Worm (Caenorhabditis elegans) whole organism, L3 larva: ENCODE results near the gene ugt-13.

ENCODE experiments used
- aly-2 ChIP-seq: fragments of 150-350 bp; optimal IDR thresholded peaks from 2 replicates; lab custom pipeline; 2014; ENCODE audit warnings: missing biosample characterization, missing genetic modification characterization
- ama-1 ChIP-seq: fragments of 150-350 bp; optimal IDR thresholded peaks from 2 replicates; lab custom pipeline; 2018
- elt-3 ChIP-seq, 3 experiments: fragments of 150-350 bp in 1 of 3; sonication (generic microtip) in 2 of 3; optimal IDR thresholded peaks; 2 replicates in 2 of 3; 4 replicates in 1 of 3; lab custom pipeline; 2014 to 2017; ENCODE audit warnings: missing biosample characterization in 3 of 3, missing genetic modification characterization in 3 of 3
- fkh-10 ChIP-seq: sonication (generic microtip); optimal IDR thresholded peaks from 2 replicates; lab custom pipeline; 2017; ENCODE audit warnings: missing biosample characterization, missing genetic modification reagents, missing genetic modification characterization
- hmg-11 ChIP-seq: sonication (generic microtip); optimal IDR thresholded peaks from 2 replicates; lab custom pipeline; 2016; ENCODE audit warnings: missing genetic modification characterization, missing compliant biosample characterization
- nhr-11 ChIP-seq: fragments of 150-350 bp; optimal IDR thresholded peaks from 2 replicates; lab custom pipeline; 2014; ENCODE audit warnings: missing biosample characterization, missing genetic modification characterization
- nhr-237 ChIP-seq: fragments of 150-350 bp; optimal IDR thresholded peaks from 2 replicates; lab custom pipeline; 2014; ENCODE audit warnings: missing biosample characterization, missing genetic modification characterization
- nhr-28 ChIP-seq: fragments of 150-350 bp; optimal IDR thresholded peaks from 2 replicates; lab custom pipeline; 2014; ENCODE audit warnings: missing biosample characterization, missing genetic modification characterization
- nhr-76 ChIP-seq: fragments of 150-350 bp; sonication (generic microtip); optimal IDR thresholded peaks from 5 replicates; lab custom pipeline; 2014; ENCODE audit warnings: missing biosample characterization, missing genetic modification characterization
- pqm-1 ChIP-seq: fragments of 150-350 bp; optimal IDR thresholded peaks from 2 replicates; lab custom pipeline; 2017; ENCODE audit warnings: missing biosample characterization, missing genetic modification characterization, inconsistent platforms
- snpc-4 ChIP-seq: fragments of 150-350 bp; optimal IDR thresholded peaks from 2 replicates; lab custom pipeline; 2014; ENCODE audit warnings: missing biosample characterization, missing genetic modification characterization
- unc-39 ChIP-seq: sonication (generic microtip); optimal IDR thresholded peaks from 4 replicates; lab custom pipeline; 2017; ENCODE audit warnings: missing biosample characterization, missing genetic modification characterization
- unc-62 ChIP-seq: fragments of 150-350 bp; sonication (generic microtip); optimal IDR thresholded peaks from 4 replicates; lab custom pipeline; 2014; ENCODE audit warnings: missing biosample characterization, missing genetic modification reagents, missing genetic modification characterization

DNA sequence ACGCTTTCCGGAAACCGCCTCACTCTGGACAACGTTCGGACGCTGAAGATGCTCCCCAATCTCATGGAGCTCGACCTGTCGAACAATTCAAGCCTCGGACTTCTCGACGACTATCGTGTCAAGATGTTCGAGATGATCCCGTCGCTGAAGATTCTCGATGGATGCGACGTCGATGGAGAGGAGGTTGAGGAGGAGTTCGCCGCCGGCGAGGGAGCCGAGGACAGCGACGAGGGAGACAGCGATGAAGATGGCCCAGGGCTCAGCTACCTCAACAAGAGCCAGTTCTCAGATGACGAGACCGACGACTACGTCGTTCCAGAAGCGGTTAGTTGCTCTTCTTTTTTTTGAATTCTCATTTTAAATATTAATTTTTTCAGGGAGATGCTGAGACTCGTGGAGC lies 17.9 kb upstream of the ugt-13 start:
- TF ChIP-seq pqm-1 (no peak), elt-3 (tag; optimal IDR thresholded peaks at IDR 0.05; lab: Kevin White, UChicago) (no peak), ama-1 (no peak), fkh-10 (no peak), unc-62 (GFP tag; lab: Kevin White, UChicago) (no peak), nhr-76 (tag; lab: Kevin White, UChicago) (no peak), unc-39 (tag; lab: Kevin White, UChicago) (no peak), nhr-28 (tag; lab: Kevin White, UChicago) (no peak), hmg-11 (tag; lab: Kevin White, UChicago) (no peak), nhr-11 (tag; lab: Kevin White, UChicago) (no peak), nhr-237 (tag; lab: Kevin White, UChicago) (no peak), aly-2 (tag; lab: Kevin White, UChicago) (no peak), snpc-4 (tag; lab: Kevin White, UChicago) (no peak)
